Worm (Caenorhabditis elegans): ENCODE measurements around the gene C25F9.5.

DNA sequence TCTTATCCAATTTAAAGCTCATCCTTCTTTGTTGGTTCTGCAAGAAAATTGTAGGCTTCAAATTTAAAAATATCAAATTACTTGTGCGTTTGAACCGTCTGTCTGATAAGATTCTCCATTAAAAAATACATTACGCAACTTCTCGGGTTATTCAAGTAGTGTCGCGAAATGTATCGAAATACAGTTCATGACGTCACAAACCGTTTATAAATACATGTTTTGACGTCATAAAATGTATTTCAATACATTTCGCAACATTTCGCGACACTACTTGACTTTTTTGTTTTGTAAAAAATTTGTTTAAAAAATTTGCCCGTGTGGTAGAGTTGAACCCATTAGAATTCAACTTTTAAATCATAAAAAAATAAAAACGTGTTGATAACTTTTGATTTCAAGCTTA, 32.9 kb upstream of the C25F9.5 start:
- TF ChIP-seq dao-5 (tag; optimal IDR thresholded peaks at IDR 0.05) (no peak), him-1 (tag; optimal IDR thresholded peaks at IDR 0.05) (no peak)
